Worm (Caenorhabditis elegans): Measurements from ENCODE around the gene clec-5.

clec-5 gene

ce11 chrIII:4890997-4891396 is 7.6 kb upstream of the clec-5 start, which contains the start of gene F26F4.5:
Gene F26F4.5, minus strand, starts transcription at chrIII:4891252.
- TF ChIP-seq elt-1 (tag; optimal IDR thresholded peaks at IDR 0.05) (no peak), ama-1 (optimal IDR thresholded peaks at IDR 0.05) (no peak), ztf-1 (GFP tag; conservative IDR thresholded peaks at IDR 0.05) (no peak), snpc-4 (tag; optimal IDR thresholded peaks at IDR 0.05) (no peak), zag-1 (tag; optimal IDR thresholded peaks at IDR 0.05) (no peak)

- TF ChIP-seq nhr-23 (tag; optimal IDR thresholded peaks at IDR 0.05) (no peak), C34F6.9 (tag; optimal IDR thresholded peaks at IDR 0.05) (no peak), nhr-25 (tag; optimal IDR thresholded peaks at IDR 0.05) (no peak), ama-1 (optimal IDR thresholded peaks at IDR 0.05) (no peak), fos-1 (tag; optimal IDR thresholded peaks at IDR 0.05) (peak; percentile 84), nhr-77 (tag; optimal IDR thresholded peaks at IDR 0.05) (no peak), lsy-2 (tag; optimal IDR thresholded peaks at IDR 0.05) (no peak)
Observed at ce11 chrIII:4887291-4887690, 3.9 kb upstream of the clec-5 start, which contains the start of gene clec-6. Gene clec-6, minus strand, starts transcription at chrIII:4887444.

- TF ChIP-seq egl-27 (tag; optimal IDR thresholded peaks at IDR 0.05) (no peak), fos-1 (tag; optimal IDR thresholded peaks at IDR 0.05) (peak; percentile 24), gmeb-1 (tag; optimal IDR thresholded peaks at IDR 0.05) (no peak)
Observed at ce11 chrIII:4881955-4882354, 1.5 kb downstream of the clec-5 start.

- TF ChIP-seq lin-13 (GFP tag; optimal IDR thresholded peaks at IDR 0.05) = no peak
Observed at ce11 chrIII:4879445-4879844, 4.0 kb downstream of the clec-5 start, which contains the start of gene C35D10.1. Gene C35D10.1, plus strand, starts transcription at chrIII:4879745.

- TF ChIP-seq nhr-21 (tag; optimal IDR thresholded peaks at IDR 0.05) (no peak), skn-1 (tag; optimal IDR thresholded peaks at IDR 0.05) (no peak), unc-39 (tag; optimal IDR thresholded peaks at IDR 0.05) (no peak), nhr-23 (tag; optimal IDR thresholded peaks at IDR 0.05) (no peak), lin-39 (tag; optimal IDR thresholded peaks at IDR 0.05) (no peak), lin-11 (tag; optimal IDR thresholded peaks at IDR 0.05) (no peak), F13H6.1 (tag; optimal IDR thresholded peaks at IDR 0.05) (peak; percentile 1), blmp-1 (tag; optimal IDR thresholded peaks at IDR 0.05; ENCODE audit: insufficient read depth) (no peak), C34F6.9 (tag; optimal IDR thresholded peaks at IDR 0.05) (peak; percentile 66), ztf-4 (tag; optimal IDR thresholded peaks at IDR 0.05) (no peak), ztf-11 (tag; optimal IDR thresholded peaks at IDR 0.05) (no peak), unc-55 (GFP tag; optimal IDR thresholded peaks at IDR 0.05) (peak; percentile 71), lin-13 (GFP tag; optimal IDR thresholded peaks at IDR 0.05) (no peak), ZK546.5 (tag; optimal IDR thresholded peaks at IDR 0.05) (no peak), lsy-2 (tag; optimal IDR thresholded peaks at IDR 0.05) (peak in 1 of 2 experiments; percentile 70), nhr-237 (tag; optimal IDR thresholded peaks at IDR 0.05) (no peak), gmeb-1 (tag; optimal IDR thresholded peaks at IDR 0.05) (peak; percentile 88), dmd-4 (tag; optimal IDR thresholded peaks at IDR 0.05) (no peak), crh-2 (tag; optimal IDR thresholded peaks at IDR 0.05) (peak; percentile 15), elt-1 (tag; optimal IDR thresholded peaks at IDR 0.05) (no peak), nhr-12 (tag; optimal IDR thresholded peaks at IDR 0.05) (no peak), zag-1 (tag; optimal IDR thresholded peaks at IDR 0.05) (no peak), mab-5 (tag; optimal IDR thresholded peaks at IDR 0.05) (peak; percentile 15), aly-2 (tag; optimal IDR thresholded peaks at IDR 0.05) (no peak), R02D3.7 (tag; optimal IDR thresholded peaks at IDR 0.05) (no peak), sma-9 (GFP tag; optimal IDR thresholded peaks at IDR 0.05) (no peak), sma-9 (tag; optimal IDR thresholded peaks at IDR 0.05) (no peak), peb-1 (tag; optimal IDR thresholded peaks at IDR 0.05) (no peak), unc-62 (GFP tag; optimal IDR thresholded peaks at IDR 0.05) (no peak), ceh-16 (tag; optimal IDR thresholded peaks at IDR 0.05) (no peak), mdl-1 (tag; optimal IDR thresholded peaks at IDR 0.05) (no peak), nhr-129 (tag; optimal IDR thresholded peaks at IDR 0.05) (peak; percentile 54), Y55F3AM.14 (GFP tag; optimal IDR thresholded peaks at IDR 0.05) (no peak), egl-27 (tag; optimal IDR thresholded peaks at IDR 0.05) (no peak), fos-1 (tag; optimal IDR thresholded peaks at IDR 0.05) (peak; percentile 68), mbf-1 (tag; optimal IDR thresholded peaks at IDR 0.05) (no peak), sma-3 (GFP tag; optimal IDR thresholded peaks at IDR 0.05) (peak; percentile 13), ztf-1 (GFP tag; conservative IDR thresholded peaks at IDR 0.05) (no peak)
Observed at ce11 chrIII:4878281-4878680, 5.1 kb downstream of the clec-5 start, which contains the start of the genes tost-1 and arx-6. Gene tost-1, minus strand, starts transcription at chrIII:4878311. Gene arx-6, plus strand, starts transcription at chrIII:4878658.
